Fruit fly (Drosophila melanogaster): ENCODE measurements around the gene CG4678.

The CG4678 gene

DNA sequence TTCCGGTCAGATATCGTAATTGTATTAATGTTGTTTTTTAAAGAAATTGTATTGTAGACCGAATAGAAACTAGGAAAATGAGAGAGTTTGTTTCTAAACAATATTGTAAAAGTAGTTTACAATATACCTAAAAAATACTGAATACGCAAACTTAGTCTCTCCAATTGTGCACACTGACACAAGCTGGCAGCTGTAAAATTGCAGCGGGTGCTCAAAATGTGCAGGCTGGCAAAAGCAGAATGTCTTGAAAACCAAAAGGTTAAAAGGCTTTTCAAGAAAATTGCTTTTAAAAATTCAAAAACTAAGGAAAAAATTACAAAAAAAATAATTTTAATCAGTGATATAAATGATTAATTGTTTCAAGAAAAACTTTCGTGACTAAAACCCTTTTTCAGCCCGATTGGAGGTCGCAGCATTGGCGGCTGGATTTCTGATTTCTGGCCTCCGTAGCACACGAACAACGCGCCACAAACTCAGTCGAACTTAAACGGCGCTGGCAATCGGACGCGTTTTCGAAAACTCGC lies at the start of gene CG4678:
Gene CG4678 (plus strand): TSS at position 474 of the 524 bp plus-strand sequence.
- TF ChIP-seq usp (GFP tag; optimal IDR thresholded peaks at IDR 0.05) (no peak), Dll (optimal IDR thresholded peaks at IDR 0.05) (no peak), EcR (GFP tag; optimal IDR thresholded peaks at IDR 0.05) (no peak)

DNA sequence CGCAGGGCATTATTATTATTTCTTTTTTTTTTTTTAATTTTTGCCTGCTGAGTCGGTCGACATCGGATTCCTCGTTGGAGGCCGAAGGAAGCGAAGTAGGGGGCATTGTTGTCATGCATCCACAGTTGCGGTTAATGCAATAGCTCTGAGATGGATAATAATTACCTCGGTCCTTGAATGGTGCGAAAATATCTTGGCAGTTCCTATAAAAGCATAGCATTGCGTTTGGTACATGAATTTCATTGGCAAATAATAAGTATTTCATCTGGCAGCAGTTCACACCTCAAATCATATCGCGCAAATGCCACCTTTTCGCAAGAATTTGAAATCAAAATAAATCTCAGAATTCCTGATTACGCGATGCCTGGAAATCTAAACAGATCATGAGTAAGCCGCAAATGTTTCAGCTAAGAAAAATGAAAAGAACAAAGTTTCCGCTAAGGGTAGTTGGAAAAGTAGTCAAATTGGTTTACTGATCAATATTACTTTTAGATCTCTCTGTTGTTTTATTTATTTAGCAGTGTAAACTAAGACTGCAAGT lies 48.8 kb upstream of the CG4678 start:
- TF ChIP-seq psq (optimal IDR thresholded peaks at IDR 0.05) (no peak), pan (optimal IDR thresholded peaks at IDR 0.05) (no peak), CG8478 (optimal IDR thresholded peaks at IDR 0.05) (no peak), EcR (GFP tag; optimal IDR thresholded peaks at IDR 0.05) (no peak), Dll (optimal IDR thresholded peaks at IDR 0.05) (no peak), usp (GFP tag; optimal IDR thresholded peaks at IDR 0.05) (no peak)

DNA sequence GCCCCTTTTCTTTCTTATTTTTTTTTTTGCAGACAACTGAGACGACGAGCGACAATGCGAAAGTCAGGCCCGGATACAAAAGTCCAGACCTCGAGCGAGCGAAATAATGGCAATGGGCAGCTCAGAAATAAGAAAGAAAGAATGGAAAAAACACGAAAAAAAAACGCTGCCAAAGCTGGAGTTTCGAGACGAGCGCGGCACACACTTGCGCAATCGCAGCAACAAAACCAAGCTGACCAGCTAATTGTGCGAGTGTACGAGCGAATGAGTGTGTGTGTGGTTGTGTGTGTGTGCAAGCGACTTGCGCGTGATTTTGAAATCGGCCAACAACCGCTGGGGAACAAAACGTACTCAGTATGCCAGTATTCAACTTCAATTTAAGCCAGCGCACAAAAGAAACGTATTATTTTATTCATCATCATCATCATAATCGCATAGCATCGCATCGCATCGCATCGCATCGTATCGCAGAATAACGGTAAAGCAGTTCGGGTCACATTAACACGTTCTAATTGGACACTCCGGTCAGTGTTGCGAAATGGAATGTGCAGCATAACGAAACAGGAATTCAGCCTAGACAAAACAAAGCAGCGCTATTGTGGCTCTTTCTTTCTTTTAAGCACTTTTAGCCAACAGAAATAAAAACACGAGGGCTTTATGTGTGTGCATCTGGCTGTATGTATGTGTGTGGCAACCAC lies 48.0 kb upstream of the CG4678 start:
- no peak for TF ChIP-seq CG8478 (optimal IDR thresholded peaks at IDR 0.05)
- TF ChIP-seq pan (optimal IDR thresholded peaks at IDR 0.05) = no peak
- TF ChIP-seq Dll (optimal IDR thresholded peaks at IDR 0.05) = no peak
- no peak for TF ChIP-seq EcR (GFP tag; optimal IDR thresholded peaks at IDR 0.05)
- TF ChIP-seq usp (GFP tag; optimal IDR thresholded peaks at IDR 0.05) = no peak
- TF ChIP-seq psq (optimal IDR thresholded peaks at IDR 0.05) = no peak

DNA sequence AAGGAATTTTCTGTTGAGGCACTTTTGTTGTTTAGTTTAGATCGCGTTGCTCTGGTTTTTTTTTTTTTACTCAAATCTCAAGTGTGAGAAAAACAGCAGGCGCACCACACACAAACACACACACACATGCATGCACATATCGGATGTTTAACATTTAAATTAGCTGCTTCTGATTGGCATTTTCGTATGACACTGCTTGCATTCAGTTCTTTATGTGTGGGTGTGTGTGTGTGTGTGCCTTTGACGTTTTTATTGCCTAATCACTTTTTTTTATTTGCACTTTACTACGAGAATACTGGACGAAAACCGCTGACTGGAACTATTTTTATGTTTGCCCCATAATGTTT lies 47.5 kb upstream of the CG4678 start:
- TF ChIP-seq pan (optimal IDR thresholded peaks at IDR 0.05) = no peak
- no peak for TF ChIP-seq Dll (optimal IDR thresholded peaks at IDR 0.05)
- no peak for TF ChIP-seq EcR (GFP tag; optimal IDR thresholded peaks at IDR 0.05)
- no peak for TF ChIP-seq psq (optimal IDR thresholded peaks at IDR 0.05)
- TF ChIP-seq CG8478 (optimal IDR thresholded peaks at IDR 0.05) = no peak
- no peak for TF ChIP-seq usp (GFP tag; optimal IDR thresholded peaks at IDR 0.05)

DNA sequence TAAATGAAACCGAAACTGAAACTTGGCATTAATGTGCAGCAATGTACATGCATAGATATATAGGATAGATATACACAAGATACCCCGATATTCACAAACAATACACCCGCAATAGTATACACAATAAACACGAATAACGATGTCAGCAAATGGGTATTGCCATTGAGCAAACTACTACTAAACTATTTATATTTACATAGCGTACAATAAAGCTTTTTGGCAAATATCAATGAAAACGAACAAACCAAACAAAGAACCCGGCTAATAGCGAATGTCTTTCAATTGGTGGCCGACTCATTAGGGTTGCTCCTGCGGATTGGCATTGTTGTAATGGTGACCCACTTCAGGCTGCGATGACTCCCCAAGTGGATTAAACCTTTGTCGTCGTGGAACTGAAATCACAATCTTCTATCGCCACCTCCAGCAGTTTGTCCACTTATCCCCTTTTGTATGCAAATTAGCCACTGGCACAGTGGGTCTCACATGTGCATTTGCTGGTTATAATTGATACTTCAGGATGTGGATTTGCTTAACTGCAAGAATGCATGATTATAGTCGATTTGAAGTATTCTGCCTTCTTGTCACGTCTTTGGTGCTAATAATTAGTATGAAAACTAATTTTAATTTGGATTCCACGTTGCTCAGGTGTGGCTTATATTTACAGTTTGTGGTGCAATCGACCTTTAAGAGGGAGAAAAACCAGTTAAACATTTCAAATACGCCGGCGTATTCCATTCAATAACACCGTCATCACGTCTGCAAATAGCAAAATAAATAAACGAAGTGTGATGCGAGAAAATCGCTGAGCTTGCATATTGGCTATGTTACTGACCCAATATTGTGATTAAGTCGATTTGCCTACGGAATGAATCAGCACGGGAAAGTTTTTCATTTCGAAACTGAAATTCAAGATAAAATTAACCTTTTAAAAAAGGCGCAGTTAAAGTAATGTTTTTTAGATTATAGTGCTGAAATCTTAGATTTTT lies 45.6 kb upstream of the CG4678 start:
- no peak for TF ChIP-seq pan (optimal IDR thresholded peaks at IDR 0.05)
- no peak for TF ChIP-seq psq (optimal IDR thresholded peaks at IDR 0.05)
- TF ChIP-seq usp (GFP tag; optimal IDR thresholded peaks at IDR 0.05) = no peak
- no peak for TF ChIP-seq CG8478 (optimal IDR thresholded peaks at IDR 0.05)
- TF ChIP-seq EcR (GFP tag; optimal IDR thresholded peaks at IDR 0.05) = no peak
- TF ChIP-seq Dll (optimal IDR thresholded peaks at IDR 0.05) = no peak

DNA sequence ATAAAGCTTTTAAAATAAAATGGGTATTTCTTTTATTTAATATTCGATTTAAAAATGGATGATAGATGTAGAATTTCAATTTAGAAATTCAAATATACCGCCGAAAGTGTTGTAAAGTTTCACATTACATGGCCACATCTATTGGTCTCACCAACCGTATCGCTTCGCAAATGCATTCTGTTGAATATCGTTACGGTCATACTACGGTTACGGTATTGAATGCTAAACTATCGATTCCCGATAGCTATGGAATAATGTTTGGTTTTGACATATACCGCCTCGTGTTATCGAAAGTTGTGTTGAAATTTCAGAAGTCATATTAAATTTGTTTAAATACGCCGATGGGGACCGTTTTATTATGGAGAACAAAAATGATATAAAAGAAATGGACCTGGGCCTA lies 44.8 kb upstream of the CG4678 start, which contains the start of the genes CG32573 and CG42512:
Gene CG32573 (plus strand): TSS at position 279 of the 400 bp plus-strand sequence.
Gene CG42512 (plus strand): TSS at position 279 of the 400 bp plus-strand sequence.
- no peak for TF ChIP-seq Dll (optimal IDR thresholded peaks at IDR 0.05)
- no peak for TF ChIP-seq EcR (GFP tag; optimal IDR thresholded peaks at IDR 0.05)
- no peak for TF ChIP-seq CG8478 (optimal IDR thresholded peaks at IDR 0.05)
- no peak for TF ChIP-seq usp (GFP tag; optimal IDR thresholded peaks at IDR 0.05)

DNA sequence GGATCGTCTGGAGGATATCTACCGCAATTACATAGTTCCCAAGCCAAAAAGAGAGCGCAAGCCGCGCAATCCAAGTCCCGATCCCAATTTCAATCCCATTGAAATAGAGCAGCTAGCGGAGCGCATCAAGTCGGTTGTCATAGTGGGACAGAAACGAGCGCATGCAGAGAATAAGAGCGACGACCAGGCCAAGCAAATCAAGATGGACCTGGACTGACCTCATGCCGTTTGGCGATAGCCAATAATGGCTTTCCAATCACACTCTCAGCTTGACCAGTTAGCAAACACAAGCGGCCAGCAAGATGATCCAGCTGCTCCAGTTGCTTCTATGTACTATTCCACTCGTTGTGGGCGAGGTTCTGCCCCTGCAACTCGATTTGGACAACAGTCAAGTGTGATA lies 44.3 kb upstream of the CG4678 start:
- TF ChIP-seq usp (GFP tag; optimal IDR thresholded peaks at IDR 0.05) (no peak), Dll (optimal IDR thresholded peaks at IDR 0.05) (no peak), EcR (GFP tag; optimal IDR thresholded peaks at IDR 0.05) (no peak), pan (optimal IDR thresholded peaks at IDR 0.05) (no peak)

DNA sequence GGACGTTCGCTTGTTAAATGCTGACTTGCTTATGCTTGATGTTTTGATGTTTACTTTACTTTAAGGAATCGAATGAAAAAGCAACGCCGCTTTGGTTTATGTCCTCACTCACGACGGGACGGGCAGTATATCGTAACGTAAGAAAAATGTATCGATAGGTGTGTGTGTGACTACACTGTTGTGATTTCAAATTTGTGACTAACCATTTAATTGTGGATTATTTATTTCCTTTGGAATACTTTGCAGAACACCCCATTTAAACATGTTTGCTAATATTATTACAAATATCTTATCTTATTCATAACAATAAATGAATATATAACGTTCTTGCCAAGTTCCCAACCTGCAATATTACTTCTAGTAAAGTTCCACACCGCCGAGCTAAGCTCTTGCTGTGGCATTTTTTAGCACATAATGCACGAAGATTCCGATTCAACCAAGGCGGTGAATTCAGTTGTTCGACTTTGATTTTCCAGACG lies 41.0 kb upstream of the CG4678 start, which contains the start of the genes Nemp and r:
Gene Nemp (minus strand): TSS at position 85 of the 479 bp plus-strand sequence.
Gene r (plus strand): TSS at position 429 of the 479 bp plus-strand sequence.
- TF ChIP-seq pan (optimal IDR thresholded peaks at IDR 0.05) (no peak), usp (GFP tag; optimal IDR thresholded peaks at IDR 0.05) (no peak), CG8478 (optimal IDR thresholded peaks at IDR 0.05) (no peak), psq (optimal IDR thresholded peaks at IDR 0.05) (no peak), Dll (optimal IDR thresholded peaks at IDR 0.05) (no peak), EcR (GFP tag; optimal IDR thresholded peaks at IDR 0.05) (no peak)

DNA sequence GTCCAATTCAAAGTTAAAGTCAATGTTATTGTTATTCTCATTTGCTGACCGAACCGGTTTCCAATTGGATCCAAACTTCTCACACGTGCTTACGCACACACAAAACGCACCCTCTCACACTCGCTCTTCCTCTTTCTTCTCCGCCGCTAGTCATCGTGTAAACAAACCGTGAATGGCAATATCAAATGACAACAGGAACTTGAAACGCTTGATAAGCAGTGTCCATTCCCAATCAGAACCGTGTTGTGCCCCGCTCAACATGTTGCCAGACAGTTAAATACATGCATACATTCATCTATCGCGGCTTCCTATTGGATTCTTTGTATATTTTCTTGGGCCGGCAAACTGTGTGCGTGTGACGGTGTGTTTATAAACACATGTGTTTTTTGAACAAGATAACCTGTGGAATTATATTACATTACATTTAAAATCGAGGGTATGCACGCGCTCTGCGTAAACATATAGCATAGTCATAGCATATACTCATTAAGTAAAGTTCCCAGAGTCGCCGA lies 40.2 kb upstream of the CG4678 start:
- no peak for TF ChIP-seq Dll (optimal IDR thresholded peaks at IDR 0.05)
- no peak for TF ChIP-seq pan (optimal IDR thresholded peaks at IDR 0.05)
- TF ChIP-seq psq (optimal IDR thresholded peaks at IDR 0.05) = no peak
- TF ChIP-seq usp (GFP tag; optimal IDR thresholded peaks at IDR 0.05) = no peak
- no peak for TF ChIP-seq EcR (GFP tag; optimal IDR thresholded peaks at IDR 0.05)
- no peak for TF ChIP-seq CG8478 (optimal IDR thresholded peaks at IDR 0.05)

DNA sequence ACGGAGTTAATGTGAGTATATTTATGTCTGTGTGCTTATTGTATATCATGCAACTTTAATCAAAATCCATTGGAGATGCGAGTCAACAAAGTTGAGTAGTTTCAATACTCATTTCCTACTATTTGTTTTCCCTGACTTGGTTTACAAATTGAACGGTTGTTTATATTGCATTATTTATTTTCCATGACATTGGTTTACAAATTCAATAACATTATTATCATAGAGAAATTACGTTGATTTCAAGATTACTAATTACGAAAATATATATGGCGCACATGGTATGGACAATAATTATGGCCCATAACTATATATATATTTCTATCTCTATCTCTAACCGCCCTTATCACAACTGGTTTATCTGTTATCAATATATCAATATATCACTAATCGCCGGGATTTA lies 35.3 kb upstream of the CG4678 start:
- no peak for TF ChIP-seq usp (GFP tag; optimal IDR thresholded peaks at IDR 0.05)
- no peak for TF ChIP-seq Dll (optimal IDR thresholded peaks at IDR 0.05)
- TF ChIP-seq psq (optimal IDR thresholded peaks at IDR 0.05) = no peak
- TF ChIP-seq EcR (GFP tag; optimal IDR thresholded peaks at IDR 0.05) = no peak
- TF ChIP-seq pan (optimal IDR thresholded peaks at IDR 0.05) = no peak
- no peak for TF ChIP-seq CG8478 (optimal IDR thresholded peaks at IDR 0.05)

DNA sequence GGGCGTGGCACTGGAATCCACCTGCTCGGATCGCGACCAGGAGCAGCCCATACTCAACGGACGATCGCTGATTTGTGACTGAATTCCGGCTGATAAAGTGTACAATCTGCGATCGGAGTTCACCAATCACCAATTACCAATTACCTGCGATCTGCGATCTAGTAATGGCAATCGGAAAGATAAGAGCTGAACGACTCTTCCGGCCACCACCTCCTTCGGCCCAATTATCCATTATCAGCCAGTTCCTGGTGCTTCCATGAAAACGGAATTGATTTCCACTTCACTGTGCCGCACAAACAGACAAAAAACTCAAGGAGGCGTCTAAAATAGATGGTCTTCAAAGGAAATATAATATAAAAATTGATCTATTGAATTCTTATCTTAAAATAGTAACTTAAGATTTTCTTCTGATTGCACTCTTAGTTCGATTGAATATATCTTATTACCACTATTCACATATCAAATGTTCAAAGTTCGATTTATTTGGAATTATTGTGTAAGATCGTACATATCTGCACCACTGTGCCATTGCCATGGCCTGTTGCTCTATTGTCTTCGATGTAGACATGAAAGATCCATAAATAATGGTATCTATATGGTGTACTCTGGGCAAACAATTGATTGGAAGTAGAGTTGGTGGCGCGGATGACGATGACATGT lies 31.4 kb upstream of the CG4678 start, which contains the start of gene CG15865:
Gene CG15865 (minus strand): TSS at position 51 of the 660 bp plus-strand sequence.
- TF ChIP-seq psq (optimal IDR thresholded peaks at IDR 0.05) (no peak), CG8478 (optimal IDR thresholded peaks at IDR 0.05) (no peak), EcR (GFP tag; optimal IDR thresholded peaks at IDR 0.05) (no peak), pan (optimal IDR thresholded peaks at IDR 0.05) (no peak), Dll (optimal IDR thresholded peaks at IDR 0.05) (no peak), usp (GFP tag; optimal IDR thresholded peaks at IDR 0.05) (no peak)

Measured in whole organism.